Worm (Caenorhabditis elegans): ENCODE measurements around the gene F43G6.8.

DNA sequence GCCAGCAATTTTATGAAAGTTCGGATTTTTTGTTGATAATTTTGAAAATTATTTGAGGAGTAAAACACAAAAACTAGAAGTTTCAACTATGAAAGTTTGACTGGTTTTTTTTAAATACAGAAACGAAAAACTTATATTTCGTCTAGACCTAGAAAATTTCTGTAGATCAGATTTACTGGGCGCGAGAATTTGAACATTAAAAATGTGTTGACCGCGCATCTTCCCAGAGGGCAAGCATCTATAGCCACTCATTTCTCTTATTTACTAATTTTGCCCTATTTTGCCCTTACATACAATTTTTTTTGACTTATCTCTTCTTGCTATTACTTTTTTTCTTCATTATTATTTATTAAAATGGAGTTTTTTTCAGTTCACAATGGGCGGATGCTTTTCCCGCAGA is 4.9 kb downstream of the F43G6.8 start, which contains the start of gene F43G6.10:
- TF ChIP-seq him-1 (tag; optimal IDR thresholded peaks at IDR 0.05) (no peak), W03F9.2 (tag; optimal IDR thresholded peaks at IDR 0.05) (no peak), dao-5 (tag; optimal IDR thresholded peaks at IDR 0.05) (no peak)
